Fruit fly (Drosophila melanogaster): ENCODE measurements around the gene CG2186.

The CG2186 gene

dm6 chrX:10905047-10905446, 47.6 kb downstream of the CG2186 start (continued):
- TF ChIP-seq fd3F (GFP tag; optimal IDR thresholded peaks at IDR 0.05) = peak; percentile 16
- TF ChIP-seq wdn (GFP tag; IDR thresholded peaks at IDR 0.05) = peak; percentile 26; the same call in 1 of the 2 replicates
- peak; percentile 46 for TF ChIP-seq Usf (GFP tag; optimal IDR thresholded peaks at IDR 0.05)
- TF ChIP-seq chn (GFP tag; optimal IDR thresholded peaks at IDR 0.05) = peak; percentile 57
- TF ChIP-seq CG15601 (tag; optimal IDR thresholded peaks at IDR 0.05) = peak; percentile 64
- peak; percentile 29 for TF ChIP-seq HLH54F (GFP tag; optimal IDR thresholded peaks at IDR 0.05)
- TF ChIP-seq CG9215 (GFP tag; IDR thresholded peaks at IDR 0.05) = peak; percentile 44; the same call in 1 of the 2 replicates
- peak; percentile 39 for TF ChIP-seq Dek (tag; optimal IDR thresholded peaks at IDR 0.05)
- TF ChIP-seq jing (GFP tag; optimal IDR thresholded peaks at IDR 0.05) = peak; percentile 12
- peak; percentile 34; the same call in 1 of the 2 replicates for TF ChIP-seq E2f1 (GFP tag; IDR thresholded peaks at IDR 0.05)
- TF ChIP-seq cato (GFP tag; optimal IDR thresholded peaks at IDR 0.05; ENCODE audit: borderline replicate concordance) = peak; percentile 18
- peak; percentile 78 for TF ChIP-seq phol (tag; optimal IDR thresholded peaks at IDR 0.05)
- no peak for TF ChIP-seq CG34376 (GFP tag; optimal IDR thresholded peaks at IDR 0.05)
- TF ChIP-seq twi (tag; optimal IDR thresholded peaks at IDR 0.05) = peak; percentile 20
- peak; percentile 41 for TF ChIP-seq Dip3 (GFP tag; optimal IDR thresholded peaks at IDR 0.05)
- peak; percentile 86 for TF ChIP-seq CG17361 (GFP tag; IDR thresholded peaks at IDR 0.05)
- TF ChIP-seq Mes4 (GFP tag; optimal IDR thresholded peaks at IDR 0.05) = peak; percentile 61
- TF ChIP-seq ap (GFP tag; IDR thresholded peaks at IDR 0.05) = 0 out of 2 replicates have a peak, but pooled peaks have one; percentile 32
- peak; percentile 6 for TF ChIP-seq Atf3 (GFP tag; optimal IDR thresholded peaks at IDR 0.05)
- no peak for TF ChIP-seq emc (GFP tag; optimal IDR thresholded peaks at IDR 0.05)
- TF ChIP-seq caup (GFP tag; optimal IDR thresholded peaks at IDR 0.05; ENCODE audit: severe bottlenecking) = peak; percentile 23
- TF ChIP-seq CG12744 (GFP tag; optimal IDR thresholded peaks at IDR 0.05) = peak; percentile 4
- peak; percentile 34 for TF ChIP-seq CG1792 (GFP tag; optimal IDR thresholded peaks at IDR 0.05)
- no peak; the same call in 1 of the 2 replicates for TF ChIP-seq CG3847 (GFP tag; IDR thresholded peaks at IDR 0.05)
- TF ChIP-seq CG16779 (GFP tag; IDR thresholded peaks at IDR 0.05) = no peak
- TF ChIP-seq CG14014 (GFP tag; IDR thresholded peaks at IDR 0.05) = peak; percentile 46; the same call in 1 of the 2 replicates
- peak; percentile 97 for TF ChIP-seq sens (GFP tag)
- TF ChIP-seq Hr51 (GFP tag; optimal IDR thresholded peaks at IDR 0.05) = peak; percentile 30 to 71
- TF ChIP-seq CG3281 (GFP tag; optimal IDR thresholded peaks at IDR 0.05) = peak; percentile 38
- no peak for TF ChIP-seq HmgZ (tag; optimal IDR thresholded peaks at IDR 0.05)
- TF ChIP-seq CG11398 (GFP tag; optimal IDR thresholded peaks at IDR 0.05) = peak; percentile 49
- peak; percentile 54 for TF ChIP-seq CG5245 (GFP tag; optimal IDR thresholded peaks at IDR 0.05)
- peak; percentile 71 for TF ChIP-seq Ssrp (tag; optimal IDR thresholded peaks at IDR 0.05)
- peak; percentile 21 for TF ChIP-seq CG18619 (GFP tag; optimal IDR thresholded peaks at IDR 0.05)
- no peak; the same call in 2 of the 3 replicates for TF ChIP-seq CG14050 (GFP tag; IDR thresholded peaks at IDR 0.05)
- TF ChIP-seq Nf-YC (tag; optimal IDR thresholded peaks at IDR 0.05) = peak; percentile 22
- no peak for TF ChIP-seq CG11247 (GFP tag; IDR thresholded peaks at IDR 0.05)
- TF ChIP-seq Hr3 (GFP tag; optimal IDR thresholded peaks at IDR 0.05) = peak; percentile 49
- 0 out of 2 replicates have a peak, but pooled peaks have one; percentile 36 for TF ChIP-seq H2.0 (GFP tag; IDR thresholded peaks at IDR 0.05)
- TF ChIP-seq Nf-YB (GFP tag; optimal IDR thresholded peaks at IDR 0.05) = peak; percentile 26
- no peak for TF ChIP-seq ERR (GFP tag; optimal IDR thresholded peaks at IDR 0.05)
- peak; percentile 8 for TF ChIP-seq Sry-δ (GFP tag; optimal IDR thresholded peaks at IDR 0.05)
- peak; percentile 59 for TF ChIP-seq Ada2b (GFP tag; IDR thresholded peaks at IDR 0.05)
- peak; percentile 30 for TF ChIP-seq tin (GFP tag; optimal IDR thresholded peaks at IDR 0.05)
- TF ChIP-seq E2f2 (GFP tag; IDR thresholded peaks at IDR 0.05) = peak; percentile 33; the same call in 1 of the 2 replicates
- TF ChIP-seq CG30020 (tag; optimal IDR thresholded peaks at IDR 0.05) = no peak
- TF ChIP-seq CG12942 (GFP tag; optimal IDR thresholded peaks at IDR 0.05) = peak; percentile 7
- peak; percentile 15 for TF ChIP-seq CG4854 (GFP tag; optimal IDR thresholded peaks at IDR 0.05)
- TF ChIP-seq rib (GFP tag; IDR thresholded peaks at IDR 0.05) = no peak
- peak; percentile 49 for TF ChIP-seq gcm (GFP tag; optimal IDR thresholded peaks at IDR 0.05)
- no peak for TF ChIP-seq CG42726 (GFP tag; IDR thresholded peaks at IDR 0.05; ENCODE audit: partially characterized antibody)

Data from whole organism, embryonic.